Worm (Caenorhabditis elegans) whole organism, L4/young adult: ENCODE data around the gene T24F1.7.

ENCODE experiments used
- W03F9.2 ChIP-seq: fragments of 150-350 bp; optimal IDR thresholded peaks from 2 replicates; lab custom pipeline; 2014; ENCODE audit warnings: missing biosample characterization, missing genetic modification characterization
- dao-5 ChIP-seq: sonication (generic microtip); optimal IDR thresholded peaks from 2 replicates; lab custom pipeline; 2016; ENCODE audit warnings: missing genotype, missing genetic modification characterization, moderate library complexity, missing compliant biosample characterization
- him-1 ChIP-seq: sonication (generic microtip); optimal IDR thresholded peaks from 2 replicates; lab custom pipeline; 2016; ENCODE audit warnings: missing genotype, missing genetic modification reagents, missing genetic modification characterization, missing compliant biosample characterization

T24F1.7 gene

ce11 chrII:11288148-11288547 lies 24.2 kb upstream of the T24F1.7 start:
- TF ChIP-seq dao-5 (no peak), him-1 (tag; lab: Kevin White, UChicago) (no peak), W03F9.2 (tag; lab: Kevin White, UChicago) (no peak)

ce11 chrII:11290109-11290784 lies 22.1 kb upstream of the T24F1.7 start, which contains the start of gene C47G2.3:
Gene C47G2.3, minus strand, starts transcription at chrII:11290159.
- TF ChIP-seq him-1 (tag; lab: Kevin White, UChicago): peak; percentile 5
- peak; percentile 71 for TF ChIP-seq W03F9.2 (tag; lab: Kevin White, UChicago)
- no peak for TF ChIP-seq dao-5

- TF ChIP-seq W03F9.2 (tag; lab: Kevin White, UChicago) (peak; percentile 69), dao-5 (no peak)
These were observed 18.9 kb upstream of the T24F1.7 start, which contains the start of gene C47G2.4 for ce11 chrII:11293433-11293832. Gene C47G2.4, minus strand, starts transcription at chrII:11293606.

- TF ChIP-seq W03F9.2 (tag; lab: Kevin White, UChicago) (peak; percentile 31), him-1 (tag; lab: Kevin White, UChicago) (no peak), dao-5 (no peak)
These were observed 15.0 kb upstream of the T24F1.7 start, which contains the start of gene saps-1 for ce11 chrII:11297217-11297738. Gene saps-1, plus strand, starts transcription at chrII:11297688.

- TF ChIP-seq him-1 (tag; lab: Kevin White, UChicago) (no peak), dao-5 (no peak), W03F9.2 (tag; lab: Kevin White, UChicago) (no peak)
These were observed 11.3 kb upstream of the T24F1.7 start, which contains the start of gene raga-1 for ce11 chrII:11301059-11301458. Gene raga-1, plus strand, starts transcription at chrII:11301359.

- TF ChIP-seq W03F9.2 (tag; lab: Kevin White, UChicago) (no peak), him-1 (tag; lab: Kevin White, UChicago) (no peak), dao-5 (no peak)
These were observed 9.7 kb upstream of the T24F1.7 start, which contains the start of gene samp-1 for ce11 chrII:11302591-11302990. Gene samp-1, plus strand, starts transcription at chrII:11302891.

ce11 chrII:11305627-11306449 lies 6.5 kb upstream of the T24F1.7 start, which contains the start of gene rsf-1:
Gene rsf-1, plus strand, starts transcription at chrII:11306399.
- TF ChIP-seq dao-5 (no peak), him-1 (tag; lab: Kevin White, UChicago) (no peak), W03F9.2 (tag; lab: Kevin White, UChicago) (no peak)

DNA sequence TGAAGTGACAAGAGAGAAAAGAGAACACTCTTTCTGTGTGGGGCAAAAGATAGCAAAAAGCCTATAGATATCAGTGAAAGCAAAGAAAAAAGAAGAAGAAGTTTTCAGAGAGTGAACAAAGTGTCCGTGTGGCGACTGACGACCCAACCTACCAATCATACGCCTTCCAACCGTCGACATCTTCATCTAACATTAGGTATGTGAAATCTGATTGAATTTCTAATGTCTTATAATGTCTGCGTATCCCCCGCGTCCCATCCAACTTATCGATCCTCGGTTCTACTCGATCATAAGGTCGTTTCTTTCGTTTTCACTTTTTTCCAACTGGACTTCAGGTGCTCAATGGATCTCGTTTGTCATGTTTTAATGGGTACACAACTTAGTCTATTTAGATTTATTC lies 5.0 kb upstream of the T24F1.7 start:
- TF ChIP-seq dao-5 (no peak), him-1 (tag; lab: Kevin White, UChicago) (no peak), W03F9.2 (tag; lab: Kevin White, UChicago) (no peak)

- TF ChIP-seq him-1 (tag; lab: Kevin White, UChicago) (no peak), dao-5 (no peak), W03F9.2 (tag; lab: Kevin White, UChicago) (no peak)
These were observed 4.4 kb upstream of the T24F1.7 start for ce11 chrII:11307953-11308352.

DNA sequence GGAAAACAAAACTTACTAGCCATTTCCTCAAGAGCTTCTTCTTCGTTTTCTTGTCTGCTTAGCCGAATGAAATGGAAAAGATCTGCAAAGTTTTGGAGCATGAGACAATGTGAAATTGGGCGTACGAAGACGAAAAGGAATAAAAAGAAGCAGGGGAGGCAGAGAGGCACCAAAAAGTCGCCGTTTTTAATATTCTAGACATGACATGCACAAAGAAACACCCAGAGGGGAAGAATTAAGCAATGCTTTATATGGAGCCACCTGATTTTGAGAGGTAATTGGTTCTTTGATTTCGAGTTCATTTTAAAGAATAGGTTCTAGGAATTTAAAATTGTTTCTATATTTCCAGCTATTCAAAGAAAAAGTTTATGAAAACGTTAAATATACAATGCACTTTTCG lies 1.8 kb downstream of the T24F1.7 start, which contains the start of gene T24F1.4:
TSS of gene T24F1.4 (minus strand) at position 101 of the 400 bp plus-strand sequence.
- no peak for TF ChIP-seq him-1 (tag; lab: Kevin White, UChicago)

DNA sequence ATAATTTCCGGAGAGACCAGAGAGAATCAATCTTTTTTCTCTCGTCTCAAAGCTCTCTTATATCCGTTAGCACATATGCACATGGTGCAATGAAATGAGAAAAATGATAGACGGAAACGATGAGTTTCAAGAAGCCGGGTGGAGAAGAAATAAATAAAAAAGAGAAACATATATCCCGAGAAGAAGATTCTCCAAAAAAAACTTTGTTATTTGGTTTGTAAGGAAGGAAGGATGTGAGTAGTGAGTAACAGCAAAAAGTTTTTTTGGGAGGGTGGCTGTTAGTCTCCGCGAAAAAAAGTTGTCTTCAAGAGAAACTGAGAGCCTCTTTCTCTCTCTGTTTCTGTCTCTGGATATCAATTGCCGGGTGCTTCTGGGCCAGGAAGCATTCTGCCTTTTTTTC lies 4.3 kb downstream of the T24F1.7 start:
- no peak for TF ChIP-seq W03F9.2 (tag; lab: Kevin White, UChicago)
- no peak for TF ChIP-seq dao-5
- no peak for TF ChIP-seq him-1 (tag; lab: Kevin White, UChicago)

- TF ChIP-seq him-1 (tag; lab: Kevin White, UChicago) (no peak), dao-5 (no peak), W03F9.2 (tag; lab: Kevin White, UChicago) (no peak)
These were observed 7.3 kb downstream of the T24F1.7 start, which contains the start of gene nlp-51 for ce11 chrII:11319591-11319990. Gene nlp-51, minus strand, starts transcription at chrII:11319691.

ce11 chrII:11329021-11329479 lies 16.7 kb downstream of the T24F1.7 start, which contains the start of gene tag-180:
Gene tag-180, minus strand, starts transcription at chrII:11329429.
- TF ChIP-seq him-1 (tag; lab: Kevin White, UChicago) (no peak), dao-5 (no peak)
